Worm (Caenorhabditis elegans) whole organism, L2 larva: ENCODE measurements around the gene F16B12.7.
A peak's percentile ranks its signal among the peaks of the same experiment; 100 is the strongest.

Source experiments
- ZK546.5 ChIP-seq: sonication (generic microtip); optimal IDR thresholded peaks from 2 replicates; lab custom pipeline; 2017; ENCODE audit warnings: missing biosample characterization, missing genetic modification characterization
- alr-1 ChIP-seq: fragments of 150-350 bp; optimal IDR thresholded peaks from 2 replicates; lab custom pipeline; 2014; ENCODE audit warnings: missing biosample characterization, missing genetic modification characterization
- aly-2 ChIP-seq: fragments of 150-350 bp; optimal IDR thresholded peaks from 2 replicates; lab custom pipeline; 2014; ENCODE audit warnings: missing biosample characterization, missing genetic modification characterization
- ama-1 ChIP-seq: fragments of 150-350 bp; optimal IDR thresholded peaks from 2 replicates; lab custom pipeline; 2018; ENCODE audit warnings: inconsistent platforms
- blmp-1 ChIP-seq: sonication (generic microtip); optimal IDR thresholded peaks from 2 replicates; lab custom pipeline; 2017; ENCODE audit warnings: missing genetic modification characterization, mild to moderate bottlenecking, missing compliant biosample characterization, antibody characterized with exemption, moderate library complexity; ENCODE audit not compliant: insufficient read depth
- ceh-16 ChIP-seq: fragments of 150-350 bp; optimal IDR thresholded peaks from 2 replicates; lab custom pipeline; 2014; ENCODE audit warnings: missing biosample characterization, missing genetic modification characterization
- dmd-4 ChIP-seq: sonication (generic microtip); optimal IDR thresholded peaks from 2 replicates; lab custom pipeline; 2017; ENCODE audit warnings: missing biosample characterization, missing genetic modification characterization
- elt-1 ChIP-seq: fragments of 150-350 bp; optimal IDR thresholded peaks from 2 replicates; lab custom pipeline; 2014; ENCODE audit warnings: missing biosample characterization, missing genetic modification characterization
- elt-3 ChIP-seq: sonication (generic microtip); optimal IDR thresholded peaks from 2 replicates; lab custom pipeline; 2017; ENCODE audit warnings: missing biosample characterization, missing genetic modification characterization
- fos-1 ChIP-seq: fragments of 150-350 bp; optimal IDR thresholded peaks from 2 replicates; lab custom pipeline; 2014; ENCODE audit warnings: missing biosample characterization, missing genetic modification characterization
- lin-11 ChIP-seq: fragments of 150-350 bp; sonication (generic microtip); optimal IDR thresholded peaks from 2 replicates; lab custom pipeline; 2014; ENCODE audit warnings: missing biosample characterization, missing genetic modification characterization, inconsistent platforms, mixed read lengths
- lin-13 ChIP-seq: fragments of 150-350 bp; optimal IDR thresholded peaks from 2 replicates; lab custom pipeline; 2014; ENCODE audit warnings: missing biosample characterization, missing genetic modification reagents, missing genetic modification characterization
- lin-39 ChIP-seq: fragments of 150-350 bp; optimal IDR thresholded peaks from 2 replicates; lab custom pipeline; 2014; ENCODE audit warnings: missing biosample characterization, missing genetic modification reagents, missing genetic modification characterization
- mab-5 ChIP-seq: fragments of 150-350 bp; optimal IDR thresholded peaks from 2 replicates; lab custom pipeline; 2014; ENCODE audit warnings: missing biosample characterization, missing genetic modification characterization
- mdl-1 ChIP-seq, 2 experiments: fragments of 150-350 bp in 1 of 2; sonication (generic microtip) in 1 of 2; optimal IDR thresholded peaks; 2 replicates each; lab custom pipeline; 2017; ENCODE audit warnings: missing biosample characterization in 2 of 2, missing genetic modification characterization in 2 of 2
- nhr-10 ChIP-seq: sonication (generic microtip); optimal IDR thresholded peaks from 2 replicates; lab custom pipeline; 2017; ENCODE audit warnings: missing biosample characterization, missing genetic modification characterization
- nhr-12 ChIP-seq: fragments of 150-350 bp; optimal IDR thresholded peaks from 2 replicates; lab custom pipeline; 2014; ENCODE audit warnings: missing biosample characterization, missing genetic modification characterization
- nhr-129 ChIP-seq: fragments of 150-350 bp; optimal IDR thresholded peaks from 2 replicates; lab custom pipeline; 2014; ENCODE audit warnings: missing biosample characterization, missing genetic modification characterization
- nhr-21 ChIP-seq: fragments of 150-350 bp; optimal IDR thresholded peaks from 2 replicates; lab custom pipeline; 2014; ENCODE audit warnings: missing biosample characterization, missing genetic modification characterization
- nhr-237 ChIP-seq: fragments of 150-350 bp; optimal IDR thresholded peaks from 2 replicates; lab custom pipeline; 2014; ENCODE audit warnings: missing biosample characterization, missing genetic modification characterization
- nhr-25 ChIP-seq: fragments of 150-350 bp; sonication (generic microtip); optimal IDR thresholded peaks from 3 replicates; lab custom pipeline; 2014; ENCODE audit warnings: missing biosample characterization, missing genetic modification characterization
- peb-1 ChIP-seq: fragments of 150-350 bp; optimal IDR thresholded peaks from 2 replicates; lab custom pipeline; 2014; ENCODE audit warnings: missing biosample characterization, missing genetic modification characterization
- sem-4 ChIP-seq: fragments of 150-350 bp; optimal IDR thresholded peaks from 2 replicates; lab custom pipeline; 2014; ENCODE audit warnings: missing biosample characterization, missing genetic modification reagents, missing genetic modification characterization
- skn-1 ChIP-seq: sonication (generic microtip); optimal IDR thresholded peaks from 2 replicates; lab custom pipeline; 2017; ENCODE audit warnings: missing biosample characterization, missing genetic modification characterization
- sma-9 ChIP-seq, 2 experiments: fragments of 150-350 bp in 1 of 2; sonication (generic microtip) in 1 of 2; optimal IDR thresholded peaks; 2 replicates each; lab custom pipeline; 2014 to 2016; ENCODE audit warnings: missing genetic modification characterization in 2 of 2, mild to moderate bottlenecking in 1 of 2, missing biosample characterization in 1 of 2, missing compliant biosample characterization in 1 of 2, missing genetic modification reagents in 1 of 2, moderate library complexity in 1 of 2
- unc-39 ChIP-seq: fragments of 150-350 bp; optimal IDR thresholded peaks from 2 replicates; lab custom pipeline; 2014; ENCODE audit warnings: missing biosample characterization, missing genetic modification characterization
- unc-55 ChIP-seq: fragments of 150-350 bp; sonication (generic microtip); optimal IDR thresholded peaks from 3 replicates; lab custom pipeline; 2014; ENCODE audit warnings: missing biosample characterization, missing genetic modification reagents, missing genetic modification characterization
- zag-1 ChIP-seq: fragments of 150-350 bp; optimal IDR thresholded peaks from 2 replicates; lab custom pipeline; 2014; ENCODE audit warnings: missing biosample characterization, missing genetic modification characterization
- ztf-1 ChIP-seq: fragments of 200-800 bp; sonication (Bioruptor generic); conservative IDR thresholded peaks from 2 replicates; pipeline ENCODE4 v1.3.6; 2022; ENCODE audit warnings: missing genetic modification characterization, missing compliant biosample characterization
- ztf-11 ChIP-seq: sonication (generic microtip); optimal IDR thresholded peaks from 2 replicates; lab custom pipeline; 2017; ENCODE audit warnings: missing biosample characterization, missing genetic modification characterization
- ztf-4 ChIP-seq: fragments of 150-350 bp; optimal IDR thresholded peaks from 2 replicates; lab custom pipeline; 2014; ENCODE audit warnings: missing biosample characterization, missing genetic modification characterization

F16B12.7 gene

DNA sequence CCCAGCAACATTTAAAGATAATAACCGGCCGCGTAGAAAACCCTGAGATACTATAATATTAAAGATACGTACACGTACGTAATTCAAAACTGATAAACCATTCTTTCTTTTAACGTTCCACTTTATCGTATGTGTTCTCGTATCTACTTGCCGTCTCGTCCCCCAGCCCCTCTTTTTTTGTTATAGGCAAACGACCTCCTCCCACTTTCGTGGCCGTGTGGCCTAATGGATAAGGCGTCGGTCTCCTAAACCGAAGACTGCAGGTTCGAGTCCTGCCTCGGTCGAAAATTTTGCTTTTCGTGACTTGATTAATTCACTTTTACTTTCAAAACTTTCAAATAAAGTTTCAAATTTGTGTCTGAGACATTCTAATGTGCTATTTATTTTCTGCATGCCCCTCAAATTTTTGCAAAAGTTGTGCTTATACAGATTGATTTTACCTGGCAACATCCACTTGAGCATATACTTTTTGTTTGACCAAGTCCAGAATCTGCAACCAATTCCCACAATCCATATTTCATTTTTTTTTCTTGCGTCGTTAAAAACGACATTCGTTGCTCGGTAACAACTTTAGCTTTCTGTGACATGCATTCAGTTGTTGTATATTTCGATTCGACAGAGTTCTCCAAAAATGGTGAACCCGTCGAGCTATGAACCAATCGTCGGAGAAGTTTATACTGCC is 7.3 kb downstream of the F16B12.7 start, which contains the start of gene F28H6.7 (continued):
- peak; percentile 51 for TF ChIP-seq nhr-21 (tag; lab: Kevin White, UChicago)
- no peak for TF ChIP-seq nhr-10 (tag; lab: Kevin White, UChicago)
- no peak for TF ChIP-seq sem-4
- no peak for TF ChIP-seq ZK546.5
- TF ChIP-seq, all 48 proteins: peak for 11

ce11 chrX:14118762-14119161 is 10.4 kb downstream of the F16B12.7 start:
- TF ChIP-seq dmd-4 (tag; lab: Kevin White, UChicago) (no peak), sma-9 (GFP tag; optimal IDR thresholded peaks at IDR 0.05; lab: Kevin White, UChicago) (no peak), sma-9 (tag; optimal IDR thresholded peaks at IDR 0.05; lab: Kevin White, UChicago) (no peak), ceh-16 (tag; lab: Kevin White, UChicago) (no peak), mab-5 (no peak), lin-11 (tag; lab: Kevin White, UChicago) (no peak), ztf-1 (GFP tag; lab: Robert Waterston, UW) (no peak)

DNA sequence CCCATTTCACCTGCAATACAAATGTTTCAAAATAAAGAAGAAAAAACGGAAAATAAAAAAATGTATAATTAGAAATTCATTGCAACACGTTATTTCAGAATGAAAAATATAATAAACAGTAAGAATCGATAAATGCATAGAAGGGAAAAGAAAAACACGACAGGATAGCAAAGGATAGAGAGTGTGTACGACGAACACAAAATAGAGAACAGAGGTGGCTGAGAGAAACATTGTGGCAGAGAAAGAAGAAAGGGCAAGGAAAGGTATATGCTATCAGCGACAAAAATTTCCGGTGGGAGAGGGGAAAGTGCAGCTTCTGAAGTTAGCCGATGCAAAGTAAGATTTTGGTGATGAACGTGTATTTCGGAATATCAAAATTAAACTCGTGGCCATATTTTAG is 17.5 kb downstream of the F16B12.7 start, which contains the start of gene F28H6.6:
Gene F28H6.6, minus strand, starts transcription at position 10 of the 400 bp plus-strand sequence.
- TF ChIP-seq lin-39 (tag; lab: Kevin White, UChicago) (no peak), zag-1 (tag; lab: Kevin White, UChicago) (no peak), fos-1 (tag; lab: Kevin White, UChicago) (no peak), ztf-11 (tag; lab: Kevin White, UChicago) (no peak), blmp-1 (tag; lab: Kevin White, UChicago) (no peak), nhr-10 (tag; lab: Kevin White, UChicago) (no peak), alr-1 (tag; lab: Kevin White, UChicago) (no peak), dmd-4 (tag; lab: Kevin White, UChicago) (no peak), ama-1 (lab: Kevin White, UChicago) (no peak)
- TF ChIP-seq, all 48 proteins: peak for 0

DNA sequence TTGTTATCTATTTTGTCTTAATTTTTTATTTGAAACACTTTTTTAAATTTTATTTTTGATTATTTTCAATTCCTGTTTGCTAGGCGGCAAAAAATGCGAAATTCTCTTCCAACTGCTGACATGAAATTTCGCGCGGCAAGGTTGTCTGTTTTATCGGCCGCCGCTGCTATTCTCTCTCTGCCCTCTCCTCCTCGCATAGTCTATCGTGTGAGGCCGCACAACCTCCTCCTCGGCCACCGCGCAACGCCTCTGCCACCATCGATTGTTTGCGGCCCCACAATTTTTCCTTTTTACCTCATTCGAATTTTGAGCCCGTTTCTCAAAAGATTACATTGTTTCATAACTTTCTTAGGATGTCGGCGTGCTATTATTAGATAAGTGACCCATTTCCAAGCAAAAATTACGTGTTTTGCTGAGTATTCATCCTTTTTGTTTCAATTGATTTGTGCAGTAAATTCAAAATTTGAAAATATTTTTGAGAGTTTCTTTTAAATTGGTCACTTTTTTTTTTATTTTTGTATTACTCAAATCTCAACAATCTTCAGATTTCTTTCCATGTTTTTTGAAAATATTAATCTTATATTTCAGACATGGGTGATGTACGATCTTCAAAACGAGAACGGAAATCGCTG is 19.1 kb downstream of the F16B12.7 start, which contains the start of gene F28H6.4:
Gene F28H6.4, plus strand, starts transcription at position 582 of the 632 bp plus-strand sequence.
- TF ChIP-seq unc-55 (GFP tag; lab: Kevin White, UChicago) (peak; percentile 47), elt-1 (tag; lab: Kevin White, UChicago) (no peak), ztf-4 (tag; lab: Kevin White, UChicago) (no peak), nhr-25 (no peak), sem-4 (no peak), mdl-1 (tag; optimal IDR thresholded peaks at IDR 0.05; lab: Kevin White, UChicago) (no peak), alr-1 (tag; lab: Kevin White, UChicago) (no peak), fos-1 (tag; lab: Kevin White, UChicago) (peak; percentile 17)

ce11 chrX:14131476-14131875 is 23.1 kb downstream of the F16B12.7 start:
- TF ChIP-seq ztf-11 (tag; lab: Kevin White, UChicago) (no peak), aly-2 (tag; lab: Kevin White, UChicago) (no peak), skn-1 (tag; lab: Kevin White, UChicago) (no peak), elt-1 (tag; lab: Kevin White, UChicago) (no peak), nhr-237 (tag; lab: Kevin White, UChicago) (no peak), lin-13 (GFP tag; lab: Kevin White, UChicago) (no peak), nhr-12 (tag; lab: Kevin White, UChicago) (no peak), ama-1 (lab: Kevin White, UChicago) (no peak), unc-39 (tag; lab: Kevin White, UChicago) (no peak), ceh-16 (tag; lab: Kevin White, UChicago) (no peak), mab-5 (no peak), elt-3 (tag; lab: Kevin White, UChicago) (no peak)

ce11 chrX:14132677-14133076 is 24.3 kb downstream of the F16B12.7 start:
- TF ChIP-seq peb-1 (tag; lab: Kevin White, UChicago): no peak
- no peak for TF ChIP-seq nhr-129
